Worm (Caenorhabditis elegans) whole organism, L3 larva: ENCODE data around the gene pigt-1.

ENCODE experiments used
- R02D3.7 ChIP-seq: fragments of 150-350 bp; optimal IDR thresholded peaks from 2 replicates; lab custom pipeline; 2014; ENCODE audit warnings: missing biosample characterization, missing genetic modification characterization
- ZK546.5 ChIP-seq: sonication (generic microtip); optimal IDR thresholded peaks from 2 replicates; lab custom pipeline; 2017; ENCODE audit warnings: missing biosample characterization, missing genetic modification characterization
- aly-2 ChIP-seq: fragments of 150-350 bp; optimal IDR thresholded peaks from 2 replicates; lab custom pipeline; 2014; ENCODE audit warnings: missing biosample characterization, missing genetic modification characterization
- ama-1 ChIP-seq: fragments of 150-350 bp; optimal IDR thresholded peaks from 2 replicates; lab custom pipeline; 2018
- ceh-82 ChIP-seq: fragments of 150-350 bp; optimal IDR thresholded peaks from 2 replicates; lab custom pipeline; 2014; ENCODE audit warnings: missing biosample characterization, missing genetic modification characterization
- ceh-9 ChIP-seq: sonication (generic microtip); optimal IDR thresholded peaks from 2 replicates; lab custom pipeline; 2018; ENCODE audit warnings: missing biosample characterization, missing genetic modification characterization
- daf-12 ChIP-seq: fragments of 150-350 bp; optimal IDR thresholded peaks from 2 replicates; lab custom pipeline; 2014; ENCODE audit warnings: missing biosample characterization, missing genetic modification reagents, missing genetic modification characterization
- egl-5 ChIP-seq: fragments of 150-350 bp; optimal IDR thresholded peaks from 2 replicates; lab custom pipeline; 2017; ENCODE audit warnings: missing biosample characterization, missing genetic modification reagents, missing genetic modification characterization, inconsistent platforms
- elt-1 ChIP-seq: fragments of 150-350 bp; optimal IDR thresholded peaks from 2 replicates; lab custom pipeline; 2014; ENCODE audit warnings: missing biosample characterization, missing genetic modification characterization
- elt-2 ChIP-seq: sonication (generic microtip); optimal IDR thresholded peaks from 2 replicates; lab custom pipeline; 2016; ENCODE audit warnings: missing genetic modification reagents, mild to moderate bottlenecking, missing genetic modification characterization, missing compliant biosample characterization
- elt-3 ChIP-seq, 3 experiments: fragments of 150-350 bp in 1 of 3; sonication (generic microtip) in 2 of 3; optimal IDR thresholded peaks; 2 replicates in 2 of 3; 4 replicates in 1 of 3; lab custom pipeline; 2014 to 2017; ENCODE audit warnings: missing biosample characterization in 3 of 3, missing genetic modification characterization in 3 of 3
- eor-1 ChIP-seq, 2 experiments: fragments of 150-350 bp; optimal IDR thresholded peaks; 2 replicates each; lab custom pipeline; 2014 to 2018; ENCODE audit warnings: missing biosample characterization in 2 of 2, missing genetic modification characterization in 2 of 2
- fkh-10 ChIP-seq: sonication (generic microtip); optimal IDR thresholded peaks from 2 replicates; lab custom pipeline; 2017; ENCODE audit warnings: missing biosample characterization, missing genetic modification reagents, missing genetic modification characterization
- lin-15B ChIP-seq: fragments of 150-350 bp; optimal IDR thresholded peaks from 2 replicates; lab custom pipeline; 2014; ENCODE audit warnings: missing biosample characterization, missing genetic modification characterization
- lin-39 ChIP-seq: fragments of 150-350 bp; optimal IDR thresholded peaks from 2 replicates; lab custom pipeline; 2018; ENCODE audit warnings: missing biosample characterization, missing genetic modification reagents, missing genetic modification characterization
- lsy-12 ChIP-seq: sonication (generic microtip); optimal IDR thresholded peaks from 2 replicates; lab custom pipeline; 2016; ENCODE audit warnings: mild to moderate bottlenecking, missing genetic modification characterization, missing compliant biosample characterization
- mdl-1 ChIP-seq: fragments of 150-350 bp; optimal IDR thresholded peaks from 2 replicates; lab custom pipeline; 2014; ENCODE audit warnings: missing biosample characterization, missing genetic modification characterization
- mml-1 ChIP-seq: fragments of 150-350 bp; sonication (generic microtip); optimal IDR thresholded peaks from 3 replicates; lab custom pipeline; 2014; ENCODE audit warnings: missing biosample characterization, missing genetic modification characterization
- nfya-1 ChIP-seq: sonication (generic microtip); optimal IDR thresholded peaks from 2 replicates; lab custom pipeline; 2017; ENCODE audit warnings: missing genetic modification characterization, mild to moderate bottlenecking, missing compliant biosample characterization, antibody characterized with exemption, moderate library complexity; ENCODE audit not compliant: insufficient read depth
- nhr-11 ChIP-seq: fragments of 150-350 bp; optimal IDR thresholded peaks from 2 replicates; lab custom pipeline; 2014; ENCODE audit warnings: missing biosample characterization, missing genetic modification characterization
- nhr-12 ChIP-seq: fragments of 150-350 bp; optimal IDR thresholded peaks from 2 replicates; lab custom pipeline; 2014; ENCODE audit warnings: missing biosample characterization, missing genetic modification characterization
- nhr-25 ChIP-seq: sonication (generic microtip); optimal IDR thresholded peaks from 2 replicates; lab custom pipeline; 2017; ENCODE audit warnings: missing biosample characterization, missing genetic modification characterization
- nhr-28 ChIP-seq: fragments of 150-350 bp; optimal IDR thresholded peaks from 2 replicates; lab custom pipeline; 2014; ENCODE audit warnings: missing biosample characterization, missing genetic modification characterization
- nhr-43 ChIP-seq: sonication (generic microtip); optimal IDR thresholded peaks from 2 replicates; lab custom pipeline; 2016; ENCODE audit warnings: mild to moderate bottlenecking, missing genetic modification characterization, missing compliant biosample characterization; ENCODE audit not compliant: poor library complexity, severe bottlenecking
- nhr-76 ChIP-seq: fragments of 150-350 bp; sonication (generic microtip); optimal IDR thresholded peaks from 5 replicates; lab custom pipeline; 2014; ENCODE audit warnings: missing biosample characterization, missing genetic modification characterization
- nhr-77 ChIP-seq: fragments of 150-350 bp; optimal IDR thresholded peaks from 2 replicates; lab custom pipeline; 2014; ENCODE audit warnings: missing biosample characterization, missing genetic modification characterization
- pha-4 ChIP-seq: fragments of 150-350 bp; optimal IDR thresholded peaks from 2 replicates; lab custom pipeline; 2014; ENCODE audit warnings: missing biosample characterization, missing genetic modification reagents, missing genetic modification characterization
- tbx-2 ChIP-seq: sonication (generic microtip); optimal IDR thresholded peaks from 2 replicates; lab custom pipeline; 2016; ENCODE audit warnings: mild to moderate bottlenecking, missing genetic modification characterization, missing compliant biosample characterization
- unc-39 ChIP-seq: sonication (generic microtip); optimal IDR thresholded peaks from 4 replicates; lab custom pipeline; 2017; ENCODE audit warnings: missing biosample characterization, missing genetic modification characterization
- unc-62 ChIP-seq: fragments of 150-350 bp; sonication (generic microtip); optimal IDR thresholded peaks from 4 replicates; lab custom pipeline; 2014; ENCODE audit warnings: missing biosample characterization, missing genetic modification reagents, missing genetic modification characterization
- zag-1 ChIP-seq: fragments of 150-350 bp; optimal IDR thresholded peaks from 2 replicates; lab custom pipeline; 2014; ENCODE audit warnings: missing biosample characterization, missing genetic modification characterization
- ztf-4 ChIP-seq: fragments of 150-350 bp; optimal IDR thresholded peaks from 2 replicates; lab custom pipeline; 2014; ENCODE audit warnings: missing biosample characterization, missing genetic modification characterization

Gene pigt-1

ce11 chrV:10949511-10949910 lies 9.1 kb downstream of the pigt-1 start, which contains the start of gene col-153:
Gene col-153 (plus strand): TSS chrV:10949811.
- TF ChIP-seq nhr-11 (tag; lab: Kevin White, UChicago) = no peak
- no peak for TF ChIP-seq ceh-82 (tag; lab: Kevin White, UChicago)
- no peak for TF ChIP-seq nhr-28 (tag; lab: Kevin White, UChicago)
- no peak for TF ChIP-seq ama-1
- TF ChIP-seq nhr-43 = no peak
- TF ChIP-seq ceh-9 = no peak
- no peak for TF ChIP-seq lin-15B (tag; lab: Kevin White, UChicago)

DNA sequence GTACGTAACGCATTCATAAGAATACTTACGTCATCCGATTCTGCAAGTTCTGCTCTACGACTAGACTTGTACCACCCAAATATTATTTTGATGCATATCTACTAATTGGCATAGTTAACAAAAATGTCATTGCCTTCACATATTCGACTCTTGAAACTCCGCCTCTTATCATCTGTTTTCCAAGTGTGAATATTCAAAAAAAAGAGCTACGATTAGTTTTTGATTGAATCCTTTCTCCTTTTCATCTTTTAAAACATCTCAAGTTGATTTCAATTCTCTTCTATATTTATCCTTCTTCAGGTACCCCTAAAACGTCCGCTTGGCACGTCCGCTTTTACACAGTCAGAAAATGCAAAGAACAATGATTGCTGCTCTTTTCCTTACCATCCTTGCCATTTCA lies 10.7 kb downstream of the pigt-1 start, which contains the start of gene F17C11.2:
F17C11.2 (plus strand) TSS at position 301 of the 400 bp plus-strand sequence.
- no peak for TF ChIP-seq tbx-2 (tag; lab: Kevin White, UChicago)

- TF ChIP-seq ceh-82 (tag; lab: Kevin White, UChicago) = no peak
- TF ChIP-seq daf-12 (tag; lab: Kevin White, UChicago) = no peak
- TF ChIP-seq zag-1 = no peak
- TF ChIP-seq unc-62 = no peak
- no peak for TF ChIP-seq unc-39 (tag; lab: Kevin White, UChicago)
- TF ChIP-seq lin-39 (tag; lab: Kevin White, UChicago) = no peak
- no peak for TF ChIP-seq R02D3.7 (tag; lab: Kevin White, UChicago)
- TF ChIP-seq mdl-1 = no peak
- no peak for TF ChIP-seq nhr-11 (tag; lab: Kevin White, UChicago)
- no peak for TF ChIP-seq lsy-12 (tag; lab: Kevin White, UChicago)
- no peak for TF ChIP-seq fkh-10 (GFP tag; lab: Kevin White, UChicago)
- no peak for TF ChIP-seq ceh-9
- TF ChIP-seq nfya-1 (tag; lab: Kevin White, UChicago) = no peak
- no peak for TF ChIP-seq nhr-12 (tag; lab: Kevin White, UChicago)
- TF ChIP-seq pha-4 (tag; lab: Kevin White, UChicago) = no peak
- TF ChIP-seq elt-2 (tag; lab: Kevin White, UChicago) = no peak
Observed at ce11 chrV:10947210-10947609, 11.4 kb downstream of the pigt-1 start.

DNA sequence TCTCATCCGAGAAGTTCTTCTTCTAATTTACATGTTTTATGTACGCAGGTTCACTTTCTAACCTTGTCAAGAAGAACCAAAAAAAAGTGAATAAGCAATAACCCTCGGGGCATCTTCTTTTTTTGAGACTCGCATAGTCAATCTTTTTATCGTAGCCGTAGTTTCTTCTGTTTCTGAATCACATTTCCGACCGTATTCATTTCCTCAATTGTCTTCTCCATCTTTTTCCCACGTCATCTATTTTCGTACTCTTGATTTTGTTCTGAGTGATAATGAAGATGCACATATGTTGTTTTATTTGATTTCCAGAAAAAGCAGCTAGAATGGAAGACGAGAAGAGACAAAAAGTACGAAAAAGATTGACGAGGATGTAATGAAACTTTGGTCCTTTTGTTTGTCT lies 13.7 kb downstream of the pigt-1 start:
- no peak for TF ChIP-seq nhr-25 (tag; lab: Kevin White, UChicago)
- TF ChIP-seq mml-1 (tag; lab: Kevin White, UChicago) = no peak
- no peak for TF ChIP-seq lin-15B (tag; lab: Kevin White, UChicago)
- TF ChIP-seq fkh-10 (GFP tag; lab: Kevin White, UChicago) = peak; percentile 74
- TF ChIP-seq lin-39 (tag; lab: Kevin White, UChicago) = no peak
- no peak for TF ChIP-seq aly-2
- no peak for TF ChIP-seq elt-2 (tag; lab: Kevin White, UChicago)
- TF ChIP-seq elt-3 (tag; optimal IDR thresholded peaks at IDR 0.05; lab: Kevin White, UChicago) = no peak

DNA sequence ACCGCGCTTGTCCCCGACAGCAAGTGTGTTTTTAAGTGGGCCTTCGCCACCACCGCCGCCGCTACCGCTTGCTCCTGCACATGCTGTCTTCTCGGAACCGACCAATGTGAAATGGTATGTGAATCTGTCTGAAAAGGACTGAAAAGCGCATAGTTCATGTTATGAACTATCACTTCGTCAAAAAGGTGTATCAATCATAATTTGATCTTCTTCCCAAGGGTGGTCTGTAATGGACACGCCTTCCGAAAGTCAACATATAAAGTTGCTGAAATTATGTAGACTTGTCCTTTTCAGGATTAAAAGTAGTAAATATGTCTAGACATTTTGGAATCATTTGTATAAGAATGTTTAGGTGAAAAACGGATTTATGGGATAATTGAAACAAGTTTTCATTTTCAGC lies 16.5 kb downstream of the pigt-1 start, which contains the start of gene zip-9:
zip-9 (plus strand) TSS at position 301 of the 400 bp plus-strand sequence.
- TF ChIP-seq mdl-1 (no peak), unc-39 (tag; lab: Kevin White, UChicago) (no peak), elt-2 (tag; lab: Kevin White, UChicago) (no peak), elt-3 (tag; optimal IDR thresholded peaks at IDR 0.05; lab: Kevin White, UChicago) (no peak), lin-15B (tag; lab: Kevin White, UChicago) (no peak), unc-62 (no peak), ZK546.5 (no peak), elt-1 (no peak), eor-1 (tag; optimal IDR thresholded peaks at IDR 0.05; lab: Kevin White, UChicago) (no peak), nhr-25 (tag; lab: Kevin White, UChicago) (no peak), pha-4 (tag; lab: Kevin White, UChicago) (no peak), tbx-2 (tag; lab: Kevin White, UChicago) (no peak), nhr-77 (tag; lab: Kevin White, UChicago) (no peak)

DNA sequence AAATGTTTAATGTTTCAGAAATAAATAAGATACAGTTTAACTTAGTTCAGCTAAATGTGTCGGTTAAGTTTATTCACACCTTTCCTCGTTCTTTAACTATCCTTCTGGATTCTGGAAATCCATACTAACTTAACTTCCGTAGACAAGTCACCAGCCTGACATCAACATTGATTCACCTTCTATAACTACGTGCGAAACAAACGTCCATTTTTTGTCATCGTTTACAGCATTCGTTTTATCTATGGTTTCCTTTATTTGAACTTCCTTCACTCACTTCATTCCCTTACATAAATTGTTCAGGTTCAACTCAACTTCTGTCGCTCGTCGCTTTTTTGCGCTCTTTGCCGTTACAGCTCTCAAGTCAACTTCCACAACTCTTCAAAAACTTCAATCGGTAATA lies 17.5 kb downstream of the pigt-1 start, which contains the start of gene F17C11.26:
F17C11.26 (plus strand) TSS at position 301 of the 400 bp plus-strand sequence.
- TF ChIP-seq nhr-76 = no peak
- no peak for TF ChIP-seq nhr-11 (tag; lab: Kevin White, UChicago)
- no peak for TF ChIP-seq ama-1
- TF ChIP-seq lin-39 (tag; lab: Kevin White, UChicago) = no peak
- TF ChIP-seq ztf-4 = no peak
- TF ChIP-seq nfya-1 (tag; lab: Kevin White, UChicago) = no peak
- no peak for TF ChIP-seq elt-3 (tag; optimal IDR thresholded peaks at IDR 0.05; lab: Kevin White, UChicago)
- TF ChIP-seq ceh-9 = no peak
- no peak for TF ChIP-seq unc-39 (tag; lab: Kevin White, UChicago)
- no peak for TF ChIP-seq tbx-2 (tag; lab: Kevin White, UChicago)
- TF ChIP-seq zag-1 = no peak
- no peak for TF ChIP-seq egl-5
- TF ChIP-seq, all 47 proteins: peak for 0
